Fruit fly (Drosophila melanogaster) whole organism, embryonic: ENCODE data around the gene kek6.

Source experiments
- Aef1 ChIP-seq: fragments of 200-800 bp; sonication (Bioruptor generic); IDR thresholded peaks from 3 replicates; pipeline ENCODE4 v1.3.6; 2022; ENCODE audit warnings: missing biosample characterization, missing genetic modification characterization
- CG11247 ChIP-seq: fragments of 200-800 bp; sonication (Bioruptor generic); IDR thresholded peaks from 2 replicates; pipeline ENCODE4 v1.3.6; 2022; ENCODE audit warnings: missing biosample characterization, missing genetic modification characterization
- CG12744 ChIP-seq: fragments of 200-800 bp; sonication (Bioruptor generic); optimal IDR thresholded peaks from 2 replicates; lab custom pipeline; 2016; ENCODE audit warnings: missing biosample characterization, missing genetic modification characterization
- CG13287 ChIP-seq: fragments of 200-800 bp; sonication (Bioruptor generic); IDR thresholded peaks from 2 replicates; pipeline ENCODE4 v1.3.6; 2022; ENCODE audit warnings: missing biosample characterization, missing genetic modification characterization; ENCODE audit not compliant: partially characterized antibody
- CG14860 ChIP-seq: fragments of 200-800 bp; sonication (Bioruptor generic); IDR thresholded peaks from 3 replicates; pipeline ENCODE4 v1.3.6; 2022; ENCODE audit warnings: missing biosample characterization, missing genetic modification characterization; ENCODE audit not compliant: partially characterized antibody
- CG15514 ChIP-seq: fragments of 200-800 bp; sonication (Bioruptor generic); optimal IDR thresholded peaks from 3 replicates; lab custom pipeline; 2017; ENCODE audit warnings: missing biosample characterization, missing genetic modification characterization, mild to moderate bottlenecking, moderate library complexity, missing genetic modification reagents
- CG16813 ChIP-seq: fragments of 200-800 bp; sonication (Bioruptor generic); IDR thresholded peaks from 3 replicates; pipeline ENCODE4 v1.3.6; 2022; ENCODE audit warnings: missing biosample characterization, missing genetic modification characterization; ENCODE audit not compliant: partially characterized antibody
- CG17829 ChIP-seq: fragments of 200-800 bp; optimal IDR thresholded peaks from 2 replicates; lab custom pipeline; 2019; ENCODE audit warnings: missing biosample characterization, mild to moderate bottlenecking, missing genetic modification characterization, moderate library complexity
- CG30431 ChIP-seq: fragments of 200-800 bp; sonication (Bioruptor generic); optimal IDR thresholded peaks from 2 replicates; lab custom pipeline; 2017; ENCODE audit warnings: missing biosample characterization, missing genetic modification characterization
- CG33213 ChIP-seq: fragments of 200-800 bp; sonication (Bioruptor generic); optimal IDR thresholded peaks from 3 replicates; lab custom pipeline; 2016; ENCODE audit warnings: missing biosample characterization, missing genetic modification characterization
- CG34422 ChIP-seq: fragments of 200-800 bp; sonication (Bioruptor generic); IDR thresholded peaks from 3 replicates; pipeline ENCODE4 v1.3.6; 2022; ENCODE audit warnings: missing biosample characterization, missing genetic modification characterization
- CG42726 ChIP-seq: fragments of 200-800 bp; sonication (Bioruptor generic); IDR thresholded peaks from 2 replicates; pipeline ENCODE4 v1.3.6; 2022; ENCODE audit warnings: missing biosample characterization, missing genetic modification characterization; ENCODE audit not compliant: partially characterized antibody
- CG4360 ChIP-seq: fragments of 200-800 bp; sonication (Bioruptor generic); IDR thresholded peaks from 2 replicates; pipeline ENCODE4 v1.3.6; 2022; ENCODE audit warnings: missing biosample characterization, missing genetic modification characterization
- CG4617 ChIP-seq: fragments of 200-800 bp; sonication (Bioruptor generic); optimal IDR thresholded peaks from 3 replicates; lab custom pipeline; 2016; ENCODE audit warnings: missing biosample characterization, missing genetic modification characterization, borderline replicate concordance
- CG4730 ChIP-seq: fragments of 200-800 bp; sonication (Bioruptor generic); IDR thresholded peaks from 2 replicates; pipeline ENCODE4 v1.3.6; 2022; ENCODE audit warnings: missing biosample characterization, missing genetic modification characterization
- CG6791 ChIP-seq: fragments of 200-800 bp; sonication (Bioruptor generic); IDR thresholded peaks from 3 replicates; pipeline ENCODE4 v1.3.6; 2022; ENCODE audit warnings: missing biosample characterization, missing genetic modification characterization; ENCODE audit not compliant: partially characterized antibody
- CoRest ChIP-seq: fragments of 200-800 bp; sonication (Bioruptor generic); optimal IDR thresholded peaks from 3 replicates; lab custom pipeline; 2018; ENCODE audit warnings: missing biosample characterization, mild to moderate bottlenecking, missing genetic modification characterization, moderate library complexity
- Dek ChIP-seq: fragments of 200-800 bp; sonication (Bioruptor generic); optimal IDR thresholded peaks from 3 replicates; lab custom pipeline; 2019; ENCODE audit warnings: missing biosample characterization, mild to moderate bottlenecking, missing genetic modification characterization, moderate library complexity
- Dll ChIP-seq: fragments of 200-800 bp; sonication (Bioruptor generic); IDR thresholded peaks from 4 replicates; pipeline ENCODE4 v1.3.6; 2022; ENCODE audit warnings: missing biosample characterization, missing genetic modification characterization; ENCODE audit not compliant: partially characterized antibody
- Doc2 ChIP-seq: fragments of 200-800 bp; sonication (Bioruptor generic); IDR thresholded peaks from 2 replicates; pipeline ENCODE4 v1.3.6; 2022; ENCODE audit warnings: missing biosample characterization, missing genetic modification characterization
- Dp ChIP-seq: fragments of 200-800 bp; sonication (Bioruptor generic); optimal IDR thresholded peaks from 2 replicates; lab custom pipeline; 2018; ENCODE audit warnings: missing biosample characterization, mild to moderate bottlenecking, missing genetic modification characterization, moderate library complexity
- Dref ChIP-seq: fragments of 200-800 bp; sonication (Bioruptor generic); IDR thresholded peaks from 2 replicates; pipeline ENCODE4 v1.3.6; 2022; ENCODE audit warnings: missing biosample characterization, missing genetic modification characterization
- H15 ChIP-seq: fragments of 200-800 bp; sonication (Bioruptor generic); IDR thresholded peaks from 3 replicates; pipeline ENCODE4 v1.3.6; 2022; ENCODE audit warnings: missing biosample characterization, missing genetic modification characterization
- HLH4C ChIP-seq: fragments of 200-800 bp; sonication (Bioruptor generic); IDR thresholded peaks from 3 replicates; pipeline ENCODE4 v1.3.6; 2022; ENCODE audit warnings: missing biosample characterization, missing genetic modification characterization; ENCODE audit not compliant: partially characterized antibody
- Lhr ChIP-seq: fragments of 200-800 bp; sonication (Bioruptor generic); optimal IDR thresholded peaks from 3 replicates; lab custom pipeline; 2017; ENCODE audit warnings: mild to moderate bottlenecking, missing biosample characterization, missing genetic modification reagents, missing genetic modification characterization
- MBD-R2 ChIP-seq: fragments of 200-800 bp; sonication (Bioruptor generic); IDR thresholded peaks from 2 replicates; pipeline ENCODE4 v1.3.6; 2022; ENCODE audit warnings: missing biosample characterization, missing genetic modification characterization
- MESR4 ChIP-seq: fragments of 200-800 bp; sonication (Bioruptor generic); optimal IDR thresholded peaks from 2 replicates; lab custom pipeline; 2018; ENCODE audit warnings: missing biosample characterization, mild to moderate bottlenecking, missing genetic modification characterization, moderate library complexity
- Mrtf ChIP-seq: fragments of 200-800 bp; sonication (Bioruptor generic); IDR thresholded peaks from 3 replicates; pipeline ENCODE4 v1.3.6; 2022; ENCODE audit warnings: missing biosample characterization, missing genetic modification characterization
- Myb ChIP-seq: fragments of 200-800 bp; sonication (Bioruptor generic); optimal IDR thresholded peaks from 2 replicates; lab custom pipeline; 2016; ENCODE audit warnings: missing biosample characterization, missing genetic modification characterization
- ato ChIP-seq: fragments of 200-800 bp; sonication (Bioruptor generic); IDR thresholded peaks from 2 replicates; pipeline ENCODE4 v1.3.6; 2022; ENCODE audit warnings: missing biosample characterization, missing genetic modification characterization; ENCODE audit not compliant: partially characterized antibody
- dpn ChIP-seq, 2 experiments: fragments of 200-800 bp; sonication (Bioruptor generic); optimal IDR thresholded peaks; 3 replicates each; lab custom pipeline; 2016; ENCODE audit warnings: missing biosample characterization in 2 of 2, missing genetic modification characterization in 2 of 2
- eyg ChIP-seq: fragments of 200-800 bp; sonication (Bioruptor generic); optimal IDR thresholded peaks from 3 replicates; lab custom pipeline; 2016; ENCODE audit warnings: missing biosample characterization, missing genetic modification characterization
- fd64A ChIP-seq: fragments of 200-800 bp; sonication (Bioruptor generic); optimal IDR thresholded peaks from 3 replicates; lab custom pipeline; 2018; ENCODE audit warnings: missing biosample characterization, mild to moderate bottlenecking, missing genetic modification characterization
- gfzf ChIP-seq: fragments of 200-800 bp; sonication (Bioruptor generic); optimal IDR thresholded peaks from 2 replicates; lab custom pipeline; 2016; ENCODE audit warnings: missing biosample characterization, mild to moderate bottlenecking, missing genetic modification characterization, moderate library complexity
- hb ChIP-seq: fragments of 200-800 bp; sonication (Bioruptor generic); IDR thresholded peaks from 3 replicates; pipeline ENCODE4 v1.3.6; 2022; ENCODE audit warnings: missing biosample characterization, missing genetic modification characterization; ENCODE audit not compliant: partially characterized antibody
- hbn ChIP-seq: fragments of 200-800 bp; sonication (Bioruptor generic); IDR thresholded peaks from 2 replicates; pipeline ENCODE4 v1.3.6; 2022; ENCODE audit warnings: missing biosample characterization, missing genetic modification characterization; ENCODE audit not compliant: partially characterized antibody
- knrl ChIP-seq: fragments of 200-800 bp; sonication (Bioruptor generic); IDR thresholded peaks from 3 replicates; pipeline ENCODE4 v1.3.6; 2022; ENCODE audit warnings: missing biosample characterization, missing genetic modification characterization; ENCODE audit not compliant: partially characterized antibody
- p53 ChIP-seq: fragments of 200-800 bp; sonication (Bioruptor generic); optimal IDR thresholded peaks from 2 replicates; lab custom pipeline; 2016; ENCODE audit warnings: missing biosample characterization, missing genetic modification characterization
- pb ChIP-seq: fragments of 200-800 bp; sonication (Bioruptor generic); optimal IDR thresholded peaks from 3 replicates; lab custom pipeline; 2016; ENCODE audit warnings: missing biosample characterization, missing genetic modification characterization
- pnt ChIP-seq: fragments of 200-800 bp; sonication (Bioruptor generic); optimal IDR thresholded peaks from 3 replicates; lab custom pipeline; 2016; ENCODE audit warnings: missing biosample characterization, missing genetic modification characterization
- ro ChIP-seq: fragments of 200-800 bp; sonication (Bioruptor generic); IDR thresholded peaks from 2 replicates; pipeline ENCODE4 v1.3.6; 2022; ENCODE audit warnings: missing biosample characterization, missing genetic modification characterization
- sens ChIP-seq: fragments of 200-800 bp; sonication (Bioruptor generic); peaks from one replicate; lab custom pipeline; 2016; ENCODE audit warnings: missing biosample characterization, missing genetic modification characterization
- sr ChIP-seq: fragments of 200-800 bp; sonication (Bioruptor generic); IDR thresholded peaks from 3 replicates; pipeline ENCODE4 v1.3.6; 2022; ENCODE audit warnings: missing biosample characterization, missing genetic modification characterization
- stwl ChIP-seq: fragments of 200-800 bp; sonication (Bioruptor generic); optimal IDR thresholded peaks from 3 replicates; lab custom pipeline; 2018; ENCODE audit warnings: missing biosample characterization, mild to moderate bottlenecking, missing genetic modification characterization, moderate library complexity
- tin ChIP-seq: fragments of 200-800 bp; sonication (Bioruptor generic); optimal IDR thresholded peaks from 3 replicates; lab custom pipeline; 2016; ENCODE audit warnings: missing biosample characterization, missing genetic modification characterization
- tio ChIP-seq: fragments of 200-800 bp; sonication (Bioruptor generic); optimal IDR thresholded peaks from 2 replicates; lab custom pipeline; 2017; ENCODE audit warnings: missing biosample characterization, missing genetic modification characterization, inconsistent platforms
- vnd ChIP-seq: fragments of 200-800 bp; sonication (Bioruptor generic); IDR thresholded peaks from 3 replicates; pipeline ENCODE4 v1.3.6; 2022; ENCODE audit warnings: missing biosample characterization, missing genetic modification characterization; ENCODE audit not compliant: partially characterized antibody
- zen2 ChIP-seq: fragments of 200-800 bp; sonication (Bioruptor generic); IDR thresholded peaks from 3 replicates; pipeline ENCODE4 v1.3.6; 2022; ENCODE audit warnings: missing biosample characterization, missing genetic modification characterization; ENCODE audit not compliant: partially characterized antibody

kek6 gene

DNA sequence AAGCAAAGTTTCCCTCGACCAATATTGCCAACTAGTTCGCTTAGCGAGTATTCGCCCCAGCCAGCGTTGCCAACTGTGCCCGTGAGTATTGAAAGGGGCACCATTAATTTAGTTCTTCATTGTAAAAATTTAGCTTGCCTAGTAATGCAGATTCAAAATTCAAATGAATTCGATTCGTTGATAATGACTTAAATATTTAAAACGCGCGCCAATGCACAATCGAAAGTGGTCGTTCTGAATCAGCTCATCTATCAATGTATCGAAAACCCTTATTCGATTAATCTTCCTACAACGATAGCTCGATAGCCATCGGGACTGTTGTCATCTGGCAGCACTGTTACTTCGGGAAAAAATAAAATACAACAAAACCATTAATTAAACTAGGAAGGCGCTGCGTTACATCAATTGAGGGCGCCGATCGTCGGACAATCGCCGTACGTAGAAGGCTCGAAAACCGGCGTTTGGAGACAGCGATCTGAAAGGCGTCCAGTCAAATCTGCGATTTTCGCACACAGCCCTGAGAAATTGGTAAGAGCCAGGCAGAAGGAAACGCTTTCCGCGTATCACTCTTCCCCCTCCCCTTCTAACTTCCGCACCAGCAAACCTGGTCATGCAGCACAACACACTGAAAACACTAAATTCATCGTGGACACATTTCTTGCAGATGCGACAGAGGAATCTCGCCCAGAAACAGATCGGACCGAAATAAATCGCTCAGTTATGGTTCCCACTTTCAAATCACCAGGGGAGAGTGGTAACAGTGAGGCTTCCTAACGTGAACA, 47.4 kb downstream of the kek6 start, which contains the start of gene Zmynd8 (continued):
- TF ChIP-seq Mrtf (GFP tag; lab: Robert Waterston, UW) (no peak), tio (no peak), Dll (peak; percentile 80), ro (GFP tag; lab: Robert Waterston, UW) (no peak), CG33213 (peak; percentile 48), vnd (GFP tag; lab: Robert Waterston, UW) (peak; percentile 75), CG14860 (GFP tag; lab: Robert Waterston, UW) (peak; percentile 74), zen2 (GFP tag; lab: Robert Waterston, UW) (peak; percentile 57; the same call in 1 of the 3 replicates), CG4617 (GFP tag; lab: Kevin White, UChicago) (peak; percentile 82), sr (no peak), Dek (tag; lab: Kevin White, UChicago) (peak; percentile 0), CoRest (tag; lab: Kevin White, UChicago) (peak; percentile 58), CG17829 (peak; percentile 4), CG6791 (peak; percentile 85), Dp (GFP tag; lab: Kevin White, UChicago) (peak; percentile 93), sens (GFP tag; lab: Kevin White, UChicago) (peak; percentile 27), Lhr (GFP tag; lab: Kevin White, UChicago) (peak; percentile 30), CG12744 (no peak), CG16813 (GFP tag; lab: Robert Waterston, UW) (peak; percentile 78), CG13287 (peak; percentile 81), H15 (GFP tag; lab: Robert Waterston, UW) (no peak), CG11247 (GFP tag; lab: Robert Waterston, UW) (no peak), CG42726 (GFP tag; lab: Robert Waterston, UW) (0 out of 2 replicates have a peak, but pooled peaks have one; percentile 47), Aef1 (GFP tag; lab: Robert Waterston, UW) (no peak), pb (GFP tag; lab: Kevin White, UChicago) (peak; percentile 20), CG34422 (0 out of 3 replicates have a peak, but pooled peaks have one; percentile 12), hb (GFP tag; lab: Robert Waterston, UW) (peak; percentile 62; the same call in 1 of the 3 replicates), CG4360 (GFP tag; lab: Robert Waterston, UW) (peak; percentile 10; the same call in 1 of the 2 replicates), gfzf (GFP tag; lab: Kevin White, UChicago) (peak; percentile 53), Dref (peak; percentile 94), hbn (GFP tag; lab: Robert Waterston, UW) (peak; percentile 68), HLH4C (GFP tag; lab: Robert Waterston, UW) (peak; percentile 85), knrl (GFP tag; lab: Robert Waterston, UW) (peak; percentile 74), CG15514 (GFP tag; lab: Kevin White, UChicago) (peak; percentile 87), p53 (GFP tag; lab: Kevin White, UChicago) (no peak), eyg (no peak), Myb (GFP tag; lab: Kevin White, UChicago) (peak; percentile 78), pnt (no peak), fd64A (no peak), CG4730 (no peak), CG30431 (GFP tag; lab: Kevin White, UChicago) (no peak), MBD-R2 (GFP tag; lab: Robert Waterston, UW) (peak; percentile 47), Doc2 (GFP tag; lab: Robert Waterston, UW) (no peak), MESR4 (peak; percentile 83), stwl (peak; percentile 89), ato (GFP tag; lab: Robert Waterston, UW) (peak; percentile 83), tin (no peak), dpn (GFP tag; optimal IDR thresholded peaks at IDR 0.05; lab: Kevin White, UChicago) (peak in 1 of 2 experiments; percentile 12)
